Worm (Caenorhabditis elegans): Measurements from ENCODE around the gene F35E12.10.

F35E12.10 gene

ce11 chrV:13796246-13796776, 47.8 kb upstream of the F35E12.10 start, which contains the start of gene twk-32 (continued):
- no peak for TF ChIP-seq dve-1 (tag; optimal IDR thresholded peaks at IDR 0.05; ENCODE audit: insufficient read depth)
- no peak for TF ChIP-seq lim-7 (GFP tag; IDR thresholded peaks at IDR 0.05)
- no peak for TF ChIP-seq mdl-1 (tag; optimal IDR thresholded peaks at IDR 0.05)
- no peak for TF ChIP-seq unc-39 (tag; optimal IDR thresholded peaks at IDR 0.05)
- no peak for TF ChIP-seq skn-1 (tag; optimal IDR thresholded peaks at IDR 0.05)
- no peak for TF ChIP-seq madf-5 (GFP tag; IDR thresholded peaks at IDR 0.05)
- no peak for TF ChIP-seq F44E2.7 (GFP tag; IDR thresholded peaks at IDR 0.05)
- TF ChIP-seq vab-7 (GFP tag; IDR thresholded peaks at IDR 0.05), result no peak
- no peak for TF ChIP-seq egl-27 (tag; optimal IDR thresholded peaks at IDR 0.05)
- TF ChIP-seq ceh-32 (tag; optimal IDR thresholded peaks at IDR 0.05; ENCODE audit: poor library complexity), result no peak
- no peak for TF ChIP-seq nhr-41 (GFP tag; IDR thresholded peaks at IDR 0.05)
- TF ChIP-seq saeg-2 (GFP tag; IDR thresholded peaks at IDR 0.05), result no peak
- peak; percentile 68 for TF ChIP-seq ama-1 (optimal IDR thresholded peaks at IDR 0.05)
- no peak for TF ChIP-seq hif-1 (tag; optimal IDR thresholded peaks at IDR 0.05)

DNA sequence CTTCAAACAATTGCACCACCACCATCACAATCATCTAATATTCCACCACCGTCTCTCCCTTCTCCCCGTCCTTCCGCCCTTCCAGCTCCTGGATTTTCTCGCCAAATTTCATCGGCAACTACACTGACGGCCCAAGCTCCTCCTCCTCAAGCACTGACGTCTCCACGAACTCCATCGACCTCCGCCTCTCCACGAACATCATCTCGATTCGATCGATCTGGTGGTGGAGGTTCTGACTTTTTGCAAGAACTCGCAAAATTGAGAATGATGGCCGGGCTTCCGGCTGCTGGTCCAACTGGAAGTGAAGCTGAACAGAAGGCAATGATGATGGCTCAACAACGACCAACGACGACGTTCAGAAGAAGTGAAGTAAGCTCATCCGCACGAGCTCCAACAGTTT, 45.5 kb upstream of the F35E12.10 start:
- TF ChIP-seq daf-12 (tag; optimal IDR thresholded peaks at IDR 0.05) (no peak), dmd-8 (GFP tag; IDR thresholded peaks at IDR 0.05) (0 out of 2 replicates have a peak, but pooled peaks have one; percentile 26), egl-43 (GFP tag; IDR thresholded peaks at IDR 0.05) (0 out of 2 replicates have a peak, but pooled peaks have one; percentile 17), nhr-77 (tag; optimal IDR thresholded peaks at IDR 0.05) (no peak), set-16 (GFP tag; IDR thresholded peaks at IDR 0.05) (peak; percentile 74)

DNA sequence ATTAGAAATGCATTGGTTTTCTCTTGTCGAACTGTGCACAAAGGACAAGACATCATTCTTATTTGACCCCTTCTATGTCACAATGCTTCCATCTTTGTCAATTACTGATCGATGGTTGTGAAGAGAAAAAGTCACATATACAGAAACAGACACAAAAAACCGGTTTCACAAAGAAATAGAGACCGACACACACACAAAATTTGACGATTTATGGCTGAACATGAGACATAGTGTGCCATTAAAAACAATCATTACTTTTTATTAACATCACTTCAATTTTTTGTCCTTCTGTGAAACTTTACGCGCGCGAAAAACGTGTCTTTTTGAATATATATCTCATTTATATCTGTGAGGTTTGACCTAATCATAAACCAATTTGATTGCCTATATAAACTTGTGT, 42.0 kb upstream of the F35E12.10 start:
- TF ChIP-seq lin-29 (GFP tag; IDR thresholded peaks at IDR 0.05) (no peak), hlh-30 (tag; optimal IDR thresholded peaks at IDR 0.05; ENCODE audit: insufficient read depth) (peak; percentile 72), aly-2 (tag; optimal IDR thresholded peaks at IDR 0.05) (no peak), nhr-28 (tag; optimal IDR thresholded peaks at IDR 0.05) (peak; percentile 65), mdl-1 (tag; optimal IDR thresholded peaks at IDR 0.05) (peak in 1 of 2 experiments; percentile 26), lsy-2 (tag; optimal IDR thresholded peaks at IDR 0.05) (peak in 1 of 2 experiments; percentile 19), mep-1 (tag; optimal IDR thresholded peaks at IDR 0.05) (peak; percentile 41), hlh-11 (tag; optimal IDR thresholded peaks at IDR 0.05) (peak; percentile 22)

- TF ChIP-seq T26A8.4 (GFP tag; IDR thresholded peaks at IDR 0.05) (no peak), nhr-102 (tag; optimal IDR thresholded peaks at IDR 0.05) (no peak), zfp-3 (GFP tag; conservative IDR thresholded peaks at IDR 0.05) (0 out of 2 replicates have a peak, but pooled peaks have one; percentile 21), nhr-77 (tag; optimal IDR thresholded peaks at IDR 0.05) (no peak), duxl-1 (tag; optimal IDR thresholded peaks at IDR 0.05; ENCODE audit: poor library complexity) (no peak), hmg-1.1 (GFP tag; IDR thresholded peaks at IDR 0.05) (no peak), aha-1 (tag) (peak; percentile 72), dmd-9 (GFP tag; IDR thresholded peaks at IDR 0.05) (no peak), ceh-82 (tag; optimal IDR thresholded peaks at IDR 0.05) (no peak), rbr-2 (tag; optimal IDR thresholded peaks at IDR 0.05) (no peak)
Measured at ce11 chrV:13790117-13790516, 41.6 kb upstream of the F35E12.10 start.

DNA sequence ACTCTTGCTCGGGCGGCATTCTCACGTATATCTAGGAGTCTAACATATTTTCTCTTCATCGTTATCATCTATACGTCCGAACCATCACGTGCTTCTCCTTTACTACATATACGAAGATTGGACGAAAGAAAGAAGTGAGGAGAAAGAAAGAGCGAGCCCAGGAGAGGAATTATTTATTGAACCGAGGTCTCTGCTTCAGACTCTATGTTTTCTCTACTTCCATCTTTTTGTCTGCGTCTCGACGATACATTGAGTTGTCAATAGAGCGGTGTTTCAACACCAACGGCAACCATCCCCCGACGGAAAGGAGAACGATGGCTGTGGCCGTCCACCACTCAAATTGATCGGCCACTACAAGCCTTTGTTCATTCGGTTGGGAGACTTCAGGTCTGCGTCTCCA, 40.8 kb upstream of the F35E12.10 start:
- TF ChIP-seq nhr-25 (tag; optimal IDR thresholded peaks at IDR 0.05; ENCODE audit: borderline replicate concordance, insufficient read depth) (peak; percentile 46), madf-5 (GFP tag; IDR thresholded peaks at IDR 0.05) (no peak), mxl-2 (GFP tag; conservative IDR thresholded peaks at IDR 0.05) (no peak), T26A8.4 (GFP tag; IDR thresholded peaks at IDR 0.05) (peak; percentile 52), hif-1 (tag; optimal IDR thresholded peaks at IDR 0.05) (peak in 1 of 2 experiments; percentile 85), nhr-28 (tag; optimal IDR thresholded peaks at IDR 0.05) (peak; percentile 89), ceh-32 (tag; optimal IDR thresholded peaks at IDR 0.05; ENCODE audit: poor library complexity) (no peak), saeg-2 (GFP tag; IDR thresholded peaks at IDR 0.05) (peak; percentile 52; the same call in 1 of the 2 replicates), daf-8 (GFP tag; IDR thresholded peaks at IDR 0.05) (no peak), ceh-44 (GFP tag; IDR thresholded peaks at IDR 0.05) (no peak), mep-1 (tag; optimal IDR thresholded peaks at IDR 0.05) (peak; percentile 92), egl-27 (tag; optimal IDR thresholded peaks at IDR 0.05) (no peak), lin-15B (tag; optimal IDR thresholded peaks at IDR 0.05) (peak; percentile 30), hlh-30 (tag; optimal IDR thresholded peaks at IDR 0.05; ENCODE audit: insufficient read depth) (peak; percentile 86), R02D3.7 (tag; optimal IDR thresholded peaks at IDR 0.05) (no peak), dmd-8 (GFP tag; IDR thresholded peaks at IDR 0.05) (no peak), daf-16 (GFP tag; optimal IDR thresholded peaks at IDR 0.05) (peak; percentile 50 to 51), daf-16 (tag; optimal IDR thresholded peaks at IDR 0.05) (peak; percentile 90)

Measured in whole organism, L4 larva.